Worm (Caenorhabditis elegans): ENCODE results near the gene sdz-36.

The sdz-36 gene

DNA sequence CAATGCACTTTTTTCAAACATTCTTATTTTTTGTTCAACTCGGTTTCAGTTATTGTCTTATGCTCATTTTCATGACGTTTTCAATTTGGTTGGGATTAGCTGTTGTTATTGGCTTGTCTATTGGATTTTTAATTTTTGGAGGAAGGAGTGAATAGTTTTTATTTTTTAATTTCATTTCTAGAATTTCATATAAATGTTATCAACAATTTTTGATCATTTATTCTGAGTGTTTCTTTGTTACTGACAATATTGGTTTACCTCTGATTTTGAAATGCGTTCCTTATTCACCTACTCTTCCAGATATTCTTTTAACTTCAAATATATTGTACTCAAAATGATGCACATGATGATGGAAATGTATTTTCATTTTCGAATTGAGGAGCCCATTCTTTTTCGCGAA lies 36.7 kb upstream of the sdz-36 start, which contains the start of gene F58G6.7:
TSS of gene F58G6.7 (plus strand) at position 301 of the 400 bp plus-strand sequence.
- TF ChIP-seq elt-3 (tag; optimal IDR thresholded peaks at IDR 0.05) (no peak), alr-1 (tag; optimal IDR thresholded peaks at IDR 0.05) (no peak), Y55F3AM.14 (GFP tag; optimal IDR thresholded peaks at IDR 0.05) (no peak), unc-62 (GFP tag; optimal IDR thresholded peaks at IDR 0.05) (no peak), nhr-77 (tag; optimal IDR thresholded peaks at IDR 0.05) (no peak), sma-3 (GFP tag; optimal IDR thresholded peaks at IDR 0.05) (no peak)

- TF ChIP-seq snpc-4 (tag; optimal IDR thresholded peaks at IDR 0.05) (no peak), crh-2 (tag; optimal IDR thresholded peaks at IDR 0.05) (no peak), ama-1 (optimal IDR thresholded peaks at IDR 0.05) (no peak), alr-1 (tag; optimal IDR thresholded peaks at IDR 0.05) (no peak), mab-5 (tag; optimal IDR thresholded peaks at IDR 0.05) (no peak), mbf-1 (tag; optimal IDR thresholded peaks at IDR 0.05) (no peak), fos-1 (tag; optimal IDR thresholded peaks at IDR 0.05) (no peak), nhr-21 (tag; optimal IDR thresholded peaks at IDR 0.05) (no peak), F13H6.1 (tag; optimal IDR thresholded peaks at IDR 0.05) (no peak), nhr-129 (tag; optimal IDR thresholded peaks at IDR 0.05) (no peak), dmd-4 (tag; optimal IDR thresholded peaks at IDR 0.05) (no peak), ZK546.5 (tag; optimal IDR thresholded peaks at IDR 0.05) (no peak), nhr-10 (tag; optimal IDR thresholded peaks at IDR 0.05) (no peak), skn-1 (tag; optimal IDR thresholded peaks at IDR 0.05) (no peak), unc-55 (GFP tag; optimal IDR thresholded peaks at IDR 0.05) (no peak), nhr-237 (tag; optimal IDR thresholded peaks at IDR 0.05) (no peak), nhr-25 (tag; optimal IDR thresholded peaks at IDR 0.05) (no peak), unc-62 (GFP tag; optimal IDR thresholded peaks at IDR 0.05) (no peak), egl-27 (tag; optimal IDR thresholded peaks at IDR 0.05) (no peak)
These were observed 35.2 kb upstream of the sdz-36 start for ce11 chrIV:9655556-9655955.

DNA sequence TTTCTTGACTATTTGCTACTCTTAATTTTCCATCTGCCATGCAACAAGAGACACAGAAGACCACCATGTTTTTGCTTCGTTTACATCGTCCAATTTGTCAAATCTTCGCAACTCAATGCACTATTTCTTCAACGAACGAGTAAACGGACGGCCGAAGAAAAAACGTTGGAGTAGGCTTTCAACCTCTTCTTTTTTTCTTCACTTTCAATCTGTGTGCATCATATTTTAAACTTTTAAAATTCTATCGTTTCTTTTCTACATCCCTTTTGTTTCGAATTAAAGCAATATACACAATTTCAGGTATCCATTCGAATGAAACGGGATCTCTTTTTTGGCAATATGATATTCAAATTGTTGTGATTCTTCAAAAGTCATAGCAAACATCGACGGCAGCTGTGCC lies 33.0 kb upstream of the sdz-36 start, which contains the start of gene acc-1:
TSS of gene acc-1 (plus strand) at position 301 of the 400 bp plus-strand sequence.
- TF ChIP-seq nhr-129 (tag; optimal IDR thresholded peaks at IDR 0.05): no peak
- TF ChIP-seq nhr-6 (tag; optimal IDR thresholded peaks at IDR 0.05): no peak
- TF ChIP-seq mbf-1 (tag; optimal IDR thresholded peaks at IDR 0.05): no peak
- TF ChIP-seq ztf-1 (GFP tag; conservative IDR thresholded peaks at IDR 0.05): no peak
- TF ChIP-seq sma-3 (GFP tag; optimal IDR thresholded peaks at IDR 0.05): no peak
- no peak for TF ChIP-seq dmd-4 (tag; optimal IDR thresholded peaks at IDR 0.05)
- TF ChIP-seq ceh-82 (tag; optimal IDR thresholded peaks at IDR 0.05): no peak
- no peak for TF ChIP-seq peb-1 (tag; optimal IDR thresholded peaks at IDR 0.05)

- TF ChIP-seq lin-13 (GFP tag; optimal IDR thresholded peaks at IDR 0.05) (no peak), ztf-4 (tag; optimal IDR thresholded peaks at IDR 0.05) (no peak), R02D3.7 (tag; optimal IDR thresholded peaks at IDR 0.05) (no peak), ama-1 (optimal IDR thresholded peaks at IDR 0.05) (no peak), zag-1 (tag; optimal IDR thresholded peaks at IDR 0.05) (no peak), ceh-82 (tag; optimal IDR thresholded peaks at IDR 0.05) (no peak), lin-11 (tag; optimal IDR thresholded peaks at IDR 0.05) (no peak), unc-39 (tag; optimal IDR thresholded peaks at IDR 0.05) (no peak), nhr-6 (tag; optimal IDR thresholded peaks at IDR 0.05) (no peak), aly-2 (tag; optimal IDR thresholded peaks at IDR 0.05) (no peak), peb-1 (tag; optimal IDR thresholded peaks at IDR 0.05) (no peak), skn-1 (tag; optimal IDR thresholded peaks at IDR 0.05) (no peak)
These were observed 30.7 kb upstream of the sdz-36 start for ce11 chrIV:9659999-9660398.

- TF ChIP-seq F13H6.1 (tag; optimal IDR thresholded peaks at IDR 0.05): peak; percentile 22
- TF ChIP-seq sma-9 (GFP tag; optimal IDR thresholded peaks at IDR 0.05): peak; percentile 90
- no peak for TF ChIP-seq sma-9 (tag; optimal IDR thresholded peaks at IDR 0.05)
- no peak for TF ChIP-seq R02D3.7 (tag; optimal IDR thresholded peaks at IDR 0.05)
- TF ChIP-seq nhr-11 (tag; optimal IDR thresholded peaks at IDR 0.05): no peak
These were observed 23.7 kb upstream of the sdz-36 start for ce11 chrIV:9667084-9667483.

Measured in whole organism, L2 larva.